Fruit fly (Drosophila melanogaster): ENCODE results near the gene CG34164.

Gene CG34164

DNA sequence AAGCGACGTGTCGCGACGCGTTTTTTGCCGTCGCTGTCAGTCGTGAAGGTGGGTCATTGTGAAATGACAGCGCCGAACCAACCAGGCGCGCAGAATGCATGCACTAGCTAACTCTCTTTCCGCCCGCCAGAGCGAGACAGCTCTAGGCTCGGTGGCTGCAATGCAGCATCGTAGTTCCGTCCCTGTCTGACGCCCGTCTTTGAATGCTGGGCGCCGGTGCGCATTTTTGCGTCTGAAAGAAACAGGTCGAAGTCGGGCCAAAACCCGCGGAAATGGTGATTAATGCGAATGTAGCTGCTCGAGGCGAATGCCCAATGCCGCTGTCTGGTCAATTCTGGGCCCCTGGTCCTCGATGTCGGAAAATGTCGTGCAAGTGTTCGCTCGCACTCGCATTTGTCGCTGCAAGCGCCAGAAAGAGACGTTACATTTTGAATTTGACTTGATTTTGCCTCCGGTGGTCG, 48.8 kb upstream of the CG34164 start (continued):
- TF ChIP-seq amos (GFP tag; IDR thresholded peaks at IDR 0.05; ENCODE audit: partially characterized antibody): no peak
- peak in 1 of 3 experiments; percentile 97 for TF ChIP-seq Stat92E (GFP tag; optimal IDR thresholded peaks at IDR 0.05)
- TF ChIP-seq en (GFP tag; optimal IDR thresholded peaks at IDR 0.05): peak; percentile 10
- TF ChIP-seq row (GFP tag; IDR thresholded peaks at IDR 0.05): no peak
- TF ChIP-seq CG3065 (GFP tag; optimal IDR thresholded peaks at IDR 0.05): peak; percentile 41
- TF ChIP-seq CG18619 (GFP tag; optimal IDR thresholded peaks at IDR 0.05): peak; percentile 29
- no peak for TF ChIP-seq peb (GFP tag; IDR thresholded peaks at IDR 0.05)
- TF ChIP-seq Lpt (GFP tag; optimal IDR thresholded peaks at IDR 0.05): no peak
- TF ChIP-seq Taf1 (GFP tag; IDR thresholded peaks at IDR 0.05): no peak
- TF ChIP-seq lov (optimal IDR thresholded peaks at IDR 0.05): no peak
- no peak for TF ChIP-seq lov (GFP tag; IDR thresholded peaks at IDR 0.05)
- peak; percentile 89 for TF ChIP-seq run (tag; optimal IDR thresholded peaks at IDR 0.05)
- peak; percentile 43 for TF ChIP-seq stwl (tag; optimal IDR thresholded peaks at IDR 0.05)
- TF ChIP-seq CG1602 (GFP tag; optimal IDR thresholded peaks at IDR 0.05): no peak
- TF ChIP-seq kni (GFP tag; optimal IDR thresholded peaks at IDR 0.05): peak; percentile 100
- no peak for TF ChIP-seq knrl (GFP tag; IDR thresholded peaks at IDR 0.05; ENCODE audit: partially characterized antibody)
- TF ChIP-seq CG17568 (GFP tag; optimal IDR thresholded peaks at IDR 0.05): peak; percentile 63
- TF ChIP-seq zfh1 (GFP tag; IDR thresholded peaks at IDR 0.05): no peak
- TF ChIP-seq cg (GFP tag; optimal IDR thresholded peaks at IDR 0.05): peak; percentile 69
- TF ChIP-seq Med (GFP tag): peak; percentile 96
- TF ChIP-seq CG1603 (tag; optimal IDR thresholded peaks at IDR 0.05): peak; percentile 65
- no peak for TF ChIP-seq Xrp1 (GFP tag; IDR thresholded peaks at IDR 0.05)
- TF ChIP-seq CG11085 (GFP tag; IDR thresholded peaks at IDR 0.05): no peak
- TF ChIP-seq ind (GFP tag; optimal IDR thresholded peaks at IDR 0.05): no peak
- peak; percentile 81 for TF ChIP-seq nmo (GFP tag; optimal IDR thresholded peaks at IDR 0.05)
- TF ChIP-seq Side (GFP tag; optimal IDR thresholded peaks at IDR 0.05): peak; percentile 16
- TF ChIP-seq Dll (GFP tag; IDR thresholded peaks at IDR 0.05; ENCODE audit: partially characterized antibody): no peak
- no peak for TF ChIP-seq sisA (GFP tag; IDR thresholded peaks at IDR 0.05)
- TF ChIP-seq CG4854 (GFP tag; optimal IDR thresholded peaks at IDR 0.05): no peak
- peak; percentile 56 for TF ChIP-seq CG4328 (GFP tag; optimal IDR thresholded peaks at IDR 0.05)
- peak; percentile 21 for TF ChIP-seq dmrt11E (tag; optimal IDR thresholded peaks at IDR 0.05)
- TF ChIP-seq CG10321 (GFP tag; IDR thresholded peaks at IDR 0.05): no peak
- no peak for TF ChIP-seq ab (GFP tag; optimal IDR thresholded peaks at IDR 0.05)
- TF ChIP-seq NK7.1 (GFP tag; optimal IDR thresholded peaks at IDR 0.05): no peak
- no peak for TF ChIP-seq gfzf (GFP tag; optimal IDR thresholded peaks at IDR 0.05)
- peak; percentile 68 for TF ChIP-seq CG33557 (GFP tag; optimal IDR thresholded peaks at IDR 0.05)
- TF ChIP-seq zfh2 (GFP tag; optimal IDR thresholded peaks at IDR 0.05): no peak
- TF ChIP-seq insv (GFP tag; optimal IDR thresholded peaks at IDR 0.05): peak in 1 of 2 experiments; percentile 76
- no peak for TF ChIP-seq CG14050 (GFP tag; IDR thresholded peaks at IDR 0.05)
- peak; percentile 87 for TF ChIP-seq CG17186 (GFP tag; optimal IDR thresholded peaks at IDR 0.05)
- no peak for TF ChIP-seq CG10959 (GFP tag; IDR thresholded peaks at IDR 0.05)
- peak; percentile 17 for TF ChIP-seq CG9797 (GFP tag; optimal IDR thresholded peaks at IDR 0.05)
- no peak for TF ChIP-seq da (GFP tag; optimal IDR thresholded peaks at IDR 0.05)
- peak; percentile 79 for TF ChIP-seq gcm (GFP tag; optimal IDR thresholded peaks at IDR 0.05)
- TF ChIP-seq CG1529 (GFP tag; optimal IDR thresholded peaks at IDR 0.05): peak; percentile 50
- TF ChIP-seq Oaz (GFP tag; IDR thresholded peaks at IDR 0.05): no peak
- TF ChIP-seq corto (GFP tag; optimal IDR thresholded peaks at IDR 0.05): no peak
- TF ChIP-seq ttk (GFP tag; IDR thresholded peaks at IDR 0.05): no peak
- TF ChIP-seq CG13287 (GFP tag; IDR thresholded peaks at IDR 0.05; ENCODE audit: partially characterized antibody): no peak
- TF ChIP-seq CG17912 (GFP tag; optimal IDR thresholded peaks at IDR 0.05): peak; percentile 98
- TF ChIP-seq stc (GFP tag; IDR thresholded peaks at IDR 0.05): no peak
